Worm (Caenorhabditis elegans): ENCODE data around the gene mop-25.1.

mop-25.1 gene

DNA sequence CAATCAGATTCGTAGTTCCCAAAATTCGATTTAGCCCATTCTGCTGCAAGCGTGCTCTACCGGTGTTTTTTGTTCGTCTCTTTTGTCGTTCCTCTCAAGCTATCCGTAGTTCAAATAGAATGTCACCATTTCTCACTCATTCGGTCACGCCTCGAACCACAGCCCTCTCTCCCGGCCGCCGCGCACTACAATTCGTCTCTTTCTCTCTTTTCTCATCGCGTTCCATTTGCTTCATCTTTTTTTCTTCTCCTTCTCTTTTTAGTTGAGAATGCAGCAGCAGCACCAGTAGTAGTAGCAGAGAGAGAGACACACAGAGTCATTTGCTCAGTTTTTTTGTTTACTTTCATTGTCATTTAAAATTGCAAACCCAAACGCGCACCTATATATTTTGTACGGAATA is 4.1 kb downstream of the mop-25.1 start, which contains the start of gene hrg-1 (continued):
- TF ChIP-seq syd-9 (tag; optimal IDR thresholded peaks at IDR 0.05) (no peak), hlh-15 (tag; optimal IDR thresholded peaks at IDR 0.05) (no peak), pqm-1 (tag; optimal IDR thresholded peaks at IDR 0.05) (no peak), unc-86 (tag; optimal IDR thresholded peaks at IDR 0.05) (no peak), ceh-9 (tag; optimal IDR thresholded peaks at IDR 0.05) (no peak), fkh-6 (tag; optimal IDR thresholded peaks at IDR 0.05) (no peak), dve-1 (tag; optimal IDR thresholded peaks at IDR 0.05) (no peak), unc-42 (tag; optimal IDR thresholded peaks at IDR 0.05) (peak; percentile 28), tbx-2 (tag; optimal IDR thresholded peaks at IDR 0.05) (peak; percentile 69)

DNA sequence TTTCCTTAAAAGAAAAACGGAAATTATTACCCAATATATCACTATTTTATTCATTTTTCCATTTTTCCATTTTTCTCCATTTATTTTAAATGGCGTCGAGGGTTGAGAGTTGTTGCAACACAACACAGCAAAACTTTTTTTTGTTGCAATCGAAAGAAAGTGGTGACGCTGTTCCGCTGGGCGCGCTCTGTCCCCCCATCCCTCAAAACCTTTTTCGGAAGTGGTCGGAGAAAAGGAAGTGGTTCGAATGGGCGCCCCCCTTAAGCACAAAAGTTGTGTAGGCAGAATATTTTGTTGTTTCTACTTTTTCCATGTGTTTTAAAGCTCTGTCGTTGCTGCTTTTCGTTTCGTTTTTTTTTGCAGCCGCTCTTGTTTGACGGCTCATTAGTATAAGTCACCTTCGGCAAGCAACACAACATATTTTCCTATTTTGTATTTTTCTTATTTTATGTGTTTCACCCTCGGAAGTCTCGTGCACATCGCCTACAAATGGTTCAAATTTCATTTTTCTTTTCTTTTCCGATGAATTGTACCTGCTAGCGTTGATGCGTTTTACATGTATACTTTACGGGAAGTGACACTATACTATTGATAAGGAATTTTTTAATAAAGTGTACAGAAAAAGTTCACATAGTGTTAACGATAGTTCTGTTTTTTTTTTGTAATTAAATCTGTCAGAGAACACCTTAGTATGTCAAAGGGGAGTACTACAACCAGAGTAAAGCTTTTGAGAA is 5.7 kb downstream of the mop-25.1 start:
- TF ChIP-seq pha-2 (tag; optimal IDR thresholded peaks at IDR 0.05): no peak
- TF ChIP-seq tbx-2 (tag; optimal IDR thresholded peaks at IDR 0.05): no peak
- TF ChIP-seq pag-3 (tag; optimal IDR thresholded peaks at IDR 0.05; ENCODE audit: borderline replicate concordance): no peak
- TF ChIP-seq C08G9.2 (tag; optimal IDR thresholded peaks at IDR 0.05): no peak

- TF ChIP-seq ceh-14 (tag; optimal IDR thresholded peaks at IDR 0.05): no peak
- no peak for TF ChIP-seq ahr-1 (tag; optimal IDR thresholded peaks at IDR 0.05)
- no peak for TF ChIP-seq pqm-1 (tag; optimal IDR thresholded peaks at IDR 0.05)
- no peak for TF ChIP-seq ceh-30 (tag; optimal IDR thresholded peaks at IDR 0.05)
- TF ChIP-seq eyg-1 (tag; optimal IDR thresholded peaks at IDR 0.05): no peak
- TF ChIP-seq fkh-10 (GFP tag; optimal IDR thresholded peaks at IDR 0.05): no peak
- no peak for TF ChIP-seq hlh-13 (GFP tag; optimal IDR thresholded peaks at IDR 0.05)
- no peak for TF ChIP-seq unc-42 (tag; optimal IDR thresholded peaks at IDR 0.05)
- TF ChIP-seq ama-1 (optimal IDR thresholded peaks at IDR 0.05): no peak
- no peak for TF ChIP-seq sox-2 (GFP tag; IDR thresholded peaks at IDR 0.05)
These were observed 6.7 kb downstream of the mop-25.1 start for ce11 chrX:4018566-4019182.

- no peak for TF ChIP-seq ceh-45 (GFP tag; IDR thresholded peaks at IDR 0.05)
- TF ChIP-seq hlh-6 (tag; optimal IDR thresholded peaks at IDR 0.05): no peak
- no peak for TF ChIP-seq hlh-30 (tag; optimal IDR thresholded peaks at IDR 0.05; ENCODE audit: insufficient read depth)
- no peak for TF ChIP-seq ceh-14 (tag; optimal IDR thresholded peaks at IDR 0.05)
- TF ChIP-seq pag-3 (tag; optimal IDR thresholded peaks at IDR 0.05; ENCODE audit: borderline replicate concordance): no peak
- no peak for TF ChIP-seq F13H6.1 (tag; optimal IDR thresholded peaks at IDR 0.05)
- TF ChIP-seq C08G9.2 (tag; optimal IDR thresholded peaks at IDR 0.05): no peak
- TF ChIP-seq hlh-15 (tag; optimal IDR thresholded peaks at IDR 0.05): no peak
- no peak for TF ChIP-seq npax-4 (tag; optimal IDR thresholded peaks at IDR 0.05)
- no peak for TF ChIP-seq gmeb-2 (tag; optimal IDR thresholded peaks at IDR 0.05)
- no peak for TF ChIP-seq ceh-31 (tag; optimal IDR thresholded peaks at IDR 0.05)
- TF ChIP-seq Y22D7AL.16 (tag; optimal IDR thresholded peaks at IDR 0.05): no peak
These were observed 9.9 kb downstream of the mop-25.1 start, which contains the start of gene acr-10 for ce11 chrX:4021967-4022366. Gene acr-10, plus strand, starts transcription at chrX:4022267.

DNA sequence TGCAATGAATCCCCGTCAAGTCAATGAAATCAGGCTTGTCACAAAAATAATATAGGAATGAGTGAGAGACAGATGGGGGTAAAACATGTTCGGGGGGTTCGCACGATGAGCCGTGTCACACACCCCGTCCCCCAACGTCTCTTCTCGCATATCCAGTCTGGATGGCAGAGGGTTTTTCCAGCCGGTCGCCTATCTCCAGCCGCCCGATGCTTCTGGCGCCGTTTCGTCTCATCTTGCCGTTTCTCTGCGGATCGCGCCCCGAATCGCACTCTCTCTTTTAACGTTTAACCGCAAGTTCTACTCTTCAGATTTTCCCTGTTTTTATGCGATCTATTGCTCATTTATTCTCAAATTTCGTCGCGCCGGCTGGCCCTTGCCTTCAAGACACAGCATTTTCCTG is 49.9 kb downstream of the mop-25.1 start:
- no peak for TF ChIP-seq pag-3 (tag; optimal IDR thresholded peaks at IDR 0.05; ENCODE audit: borderline replicate concordance)
- no peak for TF ChIP-seq C38D4.7 (GFP tag; optimal IDR thresholded peaks at IDR 0.05)
- TF ChIP-seq nhr-11 (tag; optimal IDR thresholded peaks at IDR 0.05): no peak
- TF ChIP-seq ceh-34 (tag; optimal IDR thresholded peaks at IDR 0.05): peak; percentile 7

DNA sequence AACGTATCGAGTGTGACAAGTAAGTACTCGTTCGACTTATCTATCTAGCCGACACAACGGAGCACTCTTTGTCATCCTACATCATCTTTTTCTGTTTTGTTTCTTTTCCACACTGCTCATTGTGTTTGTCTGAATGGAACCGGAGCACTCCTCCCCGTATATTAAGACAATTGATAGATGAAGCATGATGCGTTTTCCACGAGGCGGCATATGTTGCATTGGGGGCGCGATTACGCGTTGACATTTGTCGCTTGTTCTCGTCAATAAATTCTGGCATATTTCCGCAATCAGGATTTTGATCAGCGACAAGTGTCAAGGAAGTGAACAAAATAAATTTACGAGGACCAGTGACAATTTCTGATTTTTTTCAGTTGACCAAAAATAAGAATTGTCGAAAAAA is 56.2 kb downstream of the mop-25.1 start:
- TF ChIP-seq rnt-1 (tag; optimal IDR thresholded peaks at IDR 0.05): peak; percentile 45
- TF ChIP-seq fkh-6 (tag; optimal IDR thresholded peaks at IDR 0.05): no peak
- TF ChIP-seq ceh-18 (tag; optimal IDR thresholded peaks at IDR 0.05): peak; percentile 16
- TF ChIP-seq unc-55 (GFP tag; optimal IDR thresholded peaks at IDR 0.05): peak; percentile 84

All from whole organism, late embryonic.